Worm (Caenorhabditis elegans) whole organism, mixed stage, embryonic: ENCODE measurements around the gene F46G11.4.

Experiments used
- M03D4.4 ChIP-seq: sonication (generic microtip); optimal IDR thresholded peaks from 2 replicates; lab custom pipeline; 2017; ENCODE audit warnings: mild to moderate bottlenecking, missing genetic modification characterization, missing compliant biosample characterization
- bed-3 ChIP-seq: fragments of 200-800 bp; sonication (Bioruptor generic); optimal IDR thresholded peaks from 3 replicates; lab custom pipeline; 2018; ENCODE audit warnings: mild to moderate bottlenecking, missing genetic modification characterization, moderate library complexity, missing compliant biosample characterization
- blmp-1 ChIP-seq: fragments of 150-350 bp; optimal IDR thresholded peaks from 2 replicates; lab custom pipeline; 2014; ENCODE audit warnings: missing biosample characterization, missing genetic modification characterization
- ceh-39 ChIP-seq: fragments of 150-350 bp; optimal IDR thresholded peaks from 2 replicates; lab custom pipeline; 2014; ENCODE audit warnings: missing biosample characterization, missing genetic modification characterization
- ceh-43 ChIP-seq: fragments of 200-800 bp; sonication (Bioruptor generic); optimal IDR thresholded peaks from 2 replicates; lab custom pipeline; 2018; ENCODE audit warnings: mild to moderate bottlenecking, missing genetic modification characterization, moderate library complexity, missing compliant biosample characterization
- ceh-83 ChIP-seq: fragments of 200-800 bp; sonication (Bioruptor generic); optimal IDR thresholded peaks from 2 replicates; lab custom pipeline; 2018; ENCODE audit warnings: mild to moderate bottlenecking, missing genetic modification characterization, missing compliant biosample characterization
- ces-1 ChIP-seq: fragments of 150-350 bp; optimal IDR thresholded peaks from 2 replicates; lab custom pipeline; 2014; ENCODE audit warnings: missing biosample characterization, missing genetic modification reagents, missing genetic modification characterization
- cnd-1 ChIP-seq: fragments of 200-800 bp; sonication (Bioruptor generic); optimal IDR thresholded peaks from 2 replicates; lab custom pipeline; 2018; ENCODE audit warnings: mild to moderate bottlenecking, missing genetic modification characterization, missing compliant biosample characterization
- drap-1 ChIP-seq: fragments of 200-800 bp; sonication (Bioruptor generic); optimal IDR thresholded peaks from 3 replicates; lab custom pipeline; 2018; ENCODE audit warnings: mild to moderate bottlenecking, missing genetic modification characterization, missing compliant biosample characterization
- elt-1 ChIP-seq: sonication (generic microtip); optimal IDR thresholded peaks from 2 replicates; lab custom pipeline; 2017; ENCODE audit warnings: missing genetic modification characterization, mild to moderate bottlenecking, missing compliant biosample characterization, antibody characterized with exemption, moderate library complexity, borderline replicate concordance; ENCODE audit not compliant: insufficient read depth
- elt-3 ChIP-seq: fragments of 150-350 bp; optimal IDR thresholded peaks from 2 replicates; lab custom pipeline; 2014; ENCODE audit warnings: missing biosample characterization, missing genetic modification characterization
- flh-1 ChIP-seq: fragments of 200-800 bp; sonication (Bioruptor generic); optimal IDR thresholded peaks from 2 replicates; lab custom pipeline; 2018; ENCODE audit warnings: mild to moderate bottlenecking, missing genetic modification characterization, moderate library complexity, missing compliant biosample characterization
- ham-2 ChIP-seq: fragments of 200-800 bp; sonication (Bioruptor generic); optimal IDR thresholded peaks from 2 replicates; lab custom pipeline; 2018; ENCODE audit warnings: mild to moderate bottlenecking, missing genetic modification characterization, missing compliant biosample characterization
- hlh-1 ChIP-seq: fragments of 150-350 bp; optimal IDR thresholded peaks from 2 replicates; lab custom pipeline; 2014; ENCODE audit warnings: missing biosample characterization, missing genetic modification reagents, missing genetic modification characterization
- lin-13 ChIP-seq: fragments of 150-350 bp; optimal IDR thresholded peaks from 2 replicates; lab custom pipeline; 2014; ENCODE audit warnings: missing biosample characterization, missing genetic modification characterization
- lin-32 ChIP-seq: fragments of 200-800 bp; sonication (Bioruptor generic); optimal IDR thresholded peaks from 2 replicates; lab custom pipeline; 2018; ENCODE audit warnings: mild to moderate bottlenecking, missing genetic modification characterization, missing compliant biosample characterization
- lsy-2 ChIP-seq: fragments of 150-350 bp; optimal IDR thresholded peaks from 2 replicates; lab custom pipeline; 2014; ENCODE audit warnings: missing biosample characterization, missing genetic modification characterization
- mab-5 ChIP-seq: fragments of 150-350 bp; optimal IDR thresholded peaks from 2 replicates; lab custom pipeline; 2014; ENCODE audit warnings: missing biosample characterization, missing genetic modification characterization
- mep-1 ChIP-seq: fragments of 150-350 bp; optimal IDR thresholded peaks from 2 replicates; lab custom pipeline; 2017; ENCODE audit warnings: missing biosample characterization, missing genetic modification reagents, missing genetic modification characterization, inconsistent platforms
- mls-2 ChIP-seq: sonication (generic microtip); optimal IDR thresholded peaks from 2 replicates; lab custom pipeline; 2016; ENCODE audit warnings: mild to moderate bottlenecking, missing genetic modification characterization, moderate library complexity, missing compliant biosample characterization
- nhr-12 ChIP-seq: fragments of 150-350 bp; optimal IDR thresholded peaks from 2 replicates; lab custom pipeline; 2014; ENCODE audit warnings: missing biosample characterization, missing genetic modification characterization
- nhr-2 ChIP-seq: fragments of 150-350 bp; optimal IDR thresholded peaks from 2 replicates; lab custom pipeline; 2014; ENCODE audit warnings: missing biosample characterization, missing genetic modification characterization
- nhr-237 ChIP-seq: fragments of 150-350 bp; optimal IDR thresholded peaks from 2 replicates; lab custom pipeline; 2014; ENCODE audit warnings: missing biosample characterization, missing genetic modification characterization
- nhr-28 ChIP-seq: fragments of 150-350 bp; optimal IDR thresholded peaks from 2 replicates; lab custom pipeline; 2014; ENCODE audit warnings: missing biosample characterization, missing genetic modification characterization
- nhr-76 ChIP-seq: sonication (generic microtip); optimal IDR thresholded peaks from 2 replicates; lab custom pipeline; 2017; ENCODE audit warnings: missing biosample characterization, missing genetic modification characterization
- pha-4 ChIP-seq: fragments of 150-350 bp; optimal IDR thresholded peaks from 2 replicates; lab custom pipeline; 2018; ENCODE audit warnings: missing biosample characterization, missing genetic modification reagents, missing genetic modification characterization
- sem-2 ChIP-seq: fragments of 200-800 bp; sonication (Bioruptor generic); optimal IDR thresholded peaks from 2 replicates; lab custom pipeline; 2018; ENCODE audit warnings: mild to moderate bottlenecking, missing genetic modification characterization, missing compliant biosample characterization
- snpc-4 ChIP-seq: fragments of 150-350 bp; optimal IDR thresholded peaks from 2 replicates; lab custom pipeline; 2014; ENCODE audit warnings: missing biosample characterization, missing genetic modification characterization
- sptf-1 ChIP-seq: sonication (generic microtip); optimal IDR thresholded peaks from 2 replicates; lab custom pipeline; 2017; ENCODE audit warnings: mild to moderate bottlenecking, missing genetic modification characterization, moderate library complexity, missing compliant biosample characterization
- tbx-8 ChIP-seq: fragments of 200-800 bp; sonication (Bioruptor generic); optimal IDR thresholded peaks from 2 replicates; lab custom pipeline; 2018; ENCODE audit warnings: mild to moderate bottlenecking, missing genetic modification characterization, moderate library complexity, missing compliant biosample characterization
- unc-120 ChIP-seq: sonication (generic microtip); optimal IDR thresholded peaks from 2 replicates; lab custom pipeline; 2017; ENCODE audit warnings: missing genetic modification characterization, missing compliant biosample characterization; ENCODE audit not compliant: poor library complexity, severe bottlenecking
- unc-39 ChIP-seq: fragments of 150-350 bp; optimal IDR thresholded peaks from 2 replicates; lab custom pipeline; 2014; ENCODE audit warnings: missing biosample characterization, missing genetic modification characterization
- unc-62 ChIP-seq: fragments of 150-350 bp; optimal IDR thresholded peaks from 2 replicates; lab custom pipeline; 2014; ENCODE audit warnings: missing biosample characterization, missing genetic modification reagents, missing genetic modification characterization
- zip-8 ChIP-seq: fragments of 150-350 bp; optimal IDR thresholded peaks from 2 replicates; lab custom pipeline; 2014; ENCODE audit warnings: missing biosample characterization, missing genetic modification characterization
- ztf-11 ChIP-seq: fragments of 150-350 bp; optimal IDR thresholded peaks from 2 replicates; lab custom pipeline; 2014; ENCODE audit warnings: missing biosample characterization, missing genetic modification characterization

Gene F46G11.4

ce11 chrX:5802582-5802981, 4.0 kb upstream of the F46G11.4 start:
- TF ChIP-seq ces-1 (GFP tag; lab: Kevin White, UChicago) (peak; percentile 92), drap-1 (GFP tag; lab: Kevin White, UChicago) (no peak)

- peak; percentile 86 for TF ChIP-seq nhr-237 (tag; lab: Kevin White, UChicago)
- TF ChIP-seq unc-39 (tag; lab: Kevin White, UChicago): peak; percentile 28
- TF ChIP-seq nhr-12: peak; percentile 34
- no peak for TF ChIP-seq nhr-2
- peak; percentile 96 for TF ChIP-seq unc-120 (tag; lab: Kevin White, UChicago)
- TF ChIP-seq tbx-8: peak; percentile 84
- TF ChIP-seq lsy-2 (tag; lab: Kevin White, UChicago): peak; percentile 50
- peak; percentile 72 for TF ChIP-seq ceh-43 (GFP tag; lab: Kevin White, UChicago)
- TF ChIP-seq flh-1 (GFP tag; lab: Kevin White, UChicago): peak; percentile 67
- TF ChIP-seq sptf-1 (tag; lab: Kevin White, UChicago): peak; percentile 93
- TF ChIP-seq cnd-1: peak; percentile 71
- TF ChIP-seq lin-32 (GFP tag; lab: Kevin White, UChicago): peak; percentile 87
- peak; percentile 78 for TF ChIP-seq unc-62 (GFP tag; lab: Kevin White, UChicago)
- peak; percentile 49 for TF ChIP-seq mep-1 (tag; lab: Kevin White, UChicago)
- TF ChIP-seq drap-1 (GFP tag; lab: Kevin White, UChicago): peak; percentile 95
- peak; percentile 65 for TF ChIP-seq hlh-1 (tag; lab: Kevin White, UChicago)
- no peak for TF ChIP-seq snpc-4 (tag; lab: Kevin White, UChicago)
- TF ChIP-seq blmp-1 (tag; lab: Kevin White, UChicago): no peak
- no peak for TF ChIP-seq ztf-11 (tag; lab: Kevin White, UChicago)
- peak; percentile 33 for TF ChIP-seq pha-4 (tag; lab: Kevin White, UChicago)
- TF ChIP-seq sem-2 (GFP tag; lab: Kevin White, UChicago): peak; percentile 66
- peak; percentile 83 for TF ChIP-seq ham-2 (GFP tag; lab: Kevin White, UChicago)
- no peak for TF ChIP-seq mab-5 (tag; lab: Kevin White, UChicago)
- TF ChIP-seq elt-3: peak; percentile 57
- TF ChIP-seq lin-13: peak; percentile 34
- no peak for TF ChIP-seq ceh-39 (tag; lab: Kevin White, UChicago)
- TF ChIP-seq nhr-28 (tag; lab: Kevin White, UChicago): peak; percentile 72
- no peak for TF ChIP-seq nhr-76 (tag; lab: Kevin White, UChicago)
- peak; percentile 23 for TF ChIP-seq elt-1 (tag; lab: Kevin White, UChicago)
- peak; percentile 98 for TF ChIP-seq ces-1 (GFP tag; lab: Kevin White, UChicago)
- no peak for TF ChIP-seq zip-8 (tag; lab: Kevin White, UChicago)
- TF ChIP-seq M03D4.4 (tag; lab: Kevin White, UChicago): peak; percentile 91
- TF ChIP-seq bed-3 (GFP tag; lab: Kevin White, UChicago): peak; percentile 84
- TF ChIP-seq ceh-83 (GFP tag; lab: Kevin White, UChicago): peak; percentile 63
- TF ChIP-seq mls-2 (tag; lab: Kevin White, UChicago): peak; percentile 89
- TF ChIP-seq, all 35 proteins: peak for 27
These were observed 2.6 kb upstream of the F46G11.4 start for ce11 chrX:5801156-5801592.

DNA sequence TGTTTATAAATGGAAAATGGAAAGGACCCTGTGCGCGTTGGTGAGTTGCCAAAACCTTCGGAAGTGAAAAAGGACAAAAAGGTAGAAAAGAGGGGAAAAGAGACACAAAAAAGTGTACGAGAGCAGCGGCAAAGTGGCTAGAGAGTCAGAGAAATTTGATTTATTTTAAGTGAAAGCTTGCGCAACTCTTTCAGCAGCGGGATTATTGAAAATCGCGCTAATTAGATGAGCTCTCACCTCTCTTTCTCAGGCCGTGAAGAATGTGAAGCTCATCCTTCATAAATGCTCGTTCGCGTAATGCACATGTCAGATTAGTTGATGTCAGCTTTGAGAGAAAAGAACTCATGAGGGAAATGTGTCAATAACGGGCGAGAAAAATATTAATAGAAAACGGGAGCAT, 639 bp upstream of the F46G11.4 start:
- no peak for TF ChIP-seq mep-1 (tag; lab: Kevin White, UChicago)
- no peak for TF ChIP-seq pha-4 (tag; lab: Kevin White, UChicago)
- TF ChIP-seq cnd-1: no peak
- TF ChIP-seq ces-1 (GFP tag; lab: Kevin White, UChicago): peak; percentile 96
- peak; percentile 71 for TF ChIP-seq unc-62 (GFP tag; lab: Kevin White, UChicago)
- TF ChIP-seq, all 35 proteins: peak for 2

- no peak for TF ChIP-seq cnd-1
- no peak for TF ChIP-seq sptf-1 (tag; lab: Kevin White, UChicago)
- no peak for TF ChIP-seq M03D4.4 (tag; lab: Kevin White, UChicago)
- no peak for TF ChIP-seq unc-62 (GFP tag; lab: Kevin White, UChicago)
- TF ChIP-seq, all 35 proteins: peak for 0
These were observed 4.2 kb downstream of the F46G11.4 start for ce11 chrX:5794432-5794831.
